Worm (Caenorhabditis elegans) whole organism, L4 larva: ENCODE data around the gene srh-17.

ENCODE experiments used
- F10B5.3 ChIP-seq: sonication (generic microtip); optimal IDR thresholded peaks from 2 replicates; lab custom pipeline; 2016; ENCODE audit warnings: mild to moderate bottlenecking, missing genetic modification characterization, missing compliant biosample characterization
- F26F4.8 ChIP-seq: fragments of 200-800 bp; sonication (Bioruptor generic); conservative IDR thresholded peaks from 2 replicates; pipeline ENCODE4 v1.3.6; 2022; ENCODE audit warnings: missing genetic modification characterization, missing compliant biosample characterization
- Y5F2A.4 ChIP-seq: fragments of 200-800 bp; sonication (Bioruptor generic); optimal IDR thresholded peaks from 2 replicates; lab custom pipeline; 2018; ENCODE audit warnings: mild to moderate bottlenecking, missing genetic modification characterization, missing compliant biosample characterization
- Y75B8A.6 ChIP-seq: fragments of 200-800 bp; sonication (Bioruptor generic); IDR thresholded peaks from 2 replicates; pipeline ENCODE4 v1.3.6; 2022; ENCODE audit warnings: missing genetic modification reagents, missing genetic modification characterization, missing compliant biosample characterization
- ZK546.5 ChIP-seq, 2 experiments: sonication (generic microtip); optimal IDR thresholded peaks; 2 replicates each; lab custom pipeline; 2017; ENCODE audit warnings: missing biosample characterization in 2 of 2, missing genetic modification characterization in 2 of 2
- aha-1 ChIP-seq: fragments of 150-350 bp; peaks from one replicate; lab custom pipeline; 2014; ENCODE audit warnings: missing biosample characterization, missing genetic modification characterization
- ceh-20 ChIP-seq: fragments of 200-800 bp; sonication (Bioruptor generic); IDR thresholded peaks from 2 replicates; pipeline ENCODE4 v1.3.6; 2022; ENCODE audit warnings: missing genetic modification reagents, missing genetic modification characterization, missing compliant biosample characterization
- ceh-32 ChIP-seq: sonication (generic microtip); optimal IDR thresholded peaks from 2 replicates; lab custom pipeline; 2016; ENCODE audit warnings: mild to moderate bottlenecking, missing genetic modification characterization, missing compliant biosample characterization; ENCODE audit not compliant: poor library complexity
- ceh-44 ChIP-seq: fragments of 200-800 bp; sonication (Bioruptor generic); IDR thresholded peaks from 2 replicates; pipeline ENCODE4 v1.3.6; 2022; ENCODE audit warnings: missing genetic modification reagents, missing genetic modification characterization, missing compliant biosample characterization
- ces-1 ChIP-seq: fragments of 150-350 bp; sonication (generic microtip); optimal IDR thresholded peaks from 4 replicates; lab custom pipeline; 2014; ENCODE audit warnings: missing biosample characterization, missing genetic modification reagents, missing genetic modification characterization
- cey-2 ChIP-seq: sonication (generic microtip); optimal IDR thresholded peaks from 3 replicates; lab custom pipeline; 2017; ENCODE audit warnings: missing genetic modification characterization, mild to moderate bottlenecking, missing compliant biosample characterization, antibody characterized with exemption, borderline replicate concordance; ENCODE audit not compliant: insufficient read depth
- daf-8 ChIP-seq: fragments of 200-800 bp; sonication (Bioruptor generic); IDR thresholded peaks from 2 replicates; pipeline ENCODE4 v1.3.6; 2022; ENCODE audit warnings: missing genetic modification characterization, missing compliant biosample characterization
- dpl-1 ChIP-seq: fragments of 150-350 bp; optimal IDR thresholded peaks from 2 replicates; lab custom pipeline; 2014; ENCODE audit warnings: missing biosample characterization, missing genetic modification reagents, missing genetic modification characterization
- egl-27 ChIP-seq: sonication (generic microtip); optimal IDR thresholded peaks from 3 replicates; lab custom pipeline; 2017; ENCODE audit warnings: missing biosample characterization, missing genetic modification reagents, missing genetic modification characterization
- fkh-10 ChIP-seq: fragments of 150-350 bp; optimal IDR thresholded peaks from 2 replicates; lab custom pipeline; 2014; ENCODE audit warnings: missing biosample characterization, missing genetic modification reagents, missing genetic modification characterization
- gei-8 ChIP-seq: fragments of 200-800 bp; sonication (Bioruptor generic); optimal IDR thresholded peaks from 2 replicates; lab custom pipeline; 2018; ENCODE audit warnings: mild to moderate bottlenecking, missing genetic modification characterization, missing compliant biosample characterization
- jun-1 ChIP-seq: fragments of 150-350 bp; optimal IDR thresholded peaks from 2 replicates; lab custom pipeline; 2014; ENCODE audit warnings: missing biosample characterization, missing genetic modification reagents, missing genetic modification characterization
- lin-1 ChIP-seq: fragments of 200-800 bp; sonication (Bioruptor generic); IDR thresholded peaks from 2 replicates; pipeline ENCODE4 v1.3.6; 2022; ENCODE audit warnings: missing genetic modification reagents, missing genetic modification characterization, missing compliant biosample characterization
- lir-3 ChIP-seq: sonication (generic microtip); optimal IDR thresholded peaks from 2 replicates; lab custom pipeline; 2016; ENCODE audit warnings: mild to moderate bottlenecking, missing genetic modification characterization, missing compliant biosample characterization
- lsy-2 ChIP-seq, 2 experiments: fragments of 150-350 bp in 1 of 2; sonication (generic microtip) in 1 of 2; optimal IDR thresholded peaks; 2 replicates each; lab custom pipeline; 2014 to 2017; ENCODE audit warnings: missing biosample characterization in 2 of 2, missing genetic modification characterization in 2 of 2
- mdl-1 ChIP-seq, 2 experiments: fragments of 150-350 bp in 1 of 2; sonication (generic microtip) in 1 of 2; optimal IDR thresholded peaks; 2 replicates each; lab custom pipeline; 2014 to 2017; ENCODE audit warnings: missing biosample characterization in 2 of 2, missing genetic modification characterization in 2 of 2
- nhr-102 ChIP-seq: sonication (generic microtip); optimal IDR thresholded peaks from 2 replicates; lab custom pipeline; 2016; ENCODE audit warnings: mild to moderate bottlenecking, missing genetic modification characterization, moderate library complexity, missing compliant biosample characterization
- nhr-11 ChIP-seq: fragments of 150-350 bp; optimal IDR thresholded peaks from 2 replicates; lab custom pipeline; 2014; ENCODE audit warnings: missing biosample characterization, missing genetic modification characterization
- nhr-25 ChIP-seq: sonication (generic microtip); optimal IDR thresholded peaks from 2 replicates; lab custom pipeline; 2017; ENCODE audit warnings: missing genetic modification characterization, mild to moderate bottlenecking, missing compliant biosample characterization, antibody characterized with exemption, moderate library complexity, borderline replicate concordance; ENCODE audit not compliant: insufficient read depth
- nhr-28 ChIP-seq: fragments of 150-350 bp; optimal IDR thresholded peaks from 2 replicates; lab custom pipeline; 2014; ENCODE audit warnings: missing biosample characterization, missing genetic modification characterization
- nhr-41 ChIP-seq: fragments of 200-800 bp; sonication (Bioruptor generic); IDR thresholded peaks from 2 replicates; pipeline ENCODE4 v1.3.6; 2022; ENCODE audit warnings: missing genetic modification reagents, missing genetic modification characterization, missing compliant biosample characterization
- nhr-48 ChIP-seq: sonication (generic microtip); optimal IDR thresholded peaks from 2 replicates; lab custom pipeline; 2016; ENCODE audit warnings: mild to moderate bottlenecking, missing genetic modification characterization, missing compliant biosample characterization
- nhr-77 ChIP-seq: fragments of 150-350 bp; optimal IDR thresholded peaks from 2 replicates; lab custom pipeline; 2014; ENCODE audit warnings: missing biosample characterization, missing genetic modification characterization
- php-3 ChIP-seq: fragments of 200-800 bp; sonication (Bioruptor generic); IDR thresholded peaks from 2 replicates; pipeline ENCODE4 v1.3.6; 2022; ENCODE audit warnings: missing genetic modification reagents, missing genetic modification characterization, missing compliant biosample characterization
- sdz-12 ChIP-seq: fragments of 200-800 bp; sonication (Bioruptor generic); optimal IDR thresholded peaks from 2 replicates; lab custom pipeline; 2018; ENCODE audit warnings: mild to moderate bottlenecking, missing genetic modification characterization, missing compliant biosample characterization
- set-16 ChIP-seq: fragments of 200-800 bp; sonication (Bioruptor generic); IDR thresholded peaks from 2 replicates; pipeline ENCODE4 v1.3.6; 2022; ENCODE audit warnings: missing genetic modification reagents, missing genetic modification characterization, missing compliant biosample characterization
- skn-1 ChIP-seq: fragments of 150-350 bp; optimal IDR thresholded peaks from 2 replicates; lab custom pipeline; 2014; ENCODE audit warnings: missing biosample characterization, missing genetic modification characterization
- tag-97 ChIP-seq: fragments of 200-800 bp; sonication (Bioruptor generic); IDR thresholded peaks from 2 replicates; pipeline ENCODE4 v1.3.6; 2022; ENCODE audit warnings: missing genetic modification characterization, missing compliant biosample characterization
- unc-62 ChIP-seq, 3 experiments: fragments of 150-350 bp in 1 of 3; sonication (generic microtip); optimal IDR thresholded peaks in 2 of 3; peaks in 1 of 3; 1 replicate in 1 of 3; 2 replicates in 2 of 3; lab custom pipeline; 2014 to 2017; ENCODE audit warnings: missing biosample characterization in 3 of 3, missing genetic modification characterization in 3 of 3, missing genetic modification reagents in 3 of 3, missing genotype in 1 of 3
- zfp-2 ChIP-seq: sonication (generic microtip); optimal IDR thresholded peaks from 2 replicates; lab custom pipeline; 2016; ENCODE audit warnings: mild to moderate bottlenecking, missing genetic modification characterization, missing compliant biosample characterization
- zip-2 ChIP-seq: fragments of 150-350 bp; optimal IDR thresholded peaks from 2 replicates; lab custom pipeline; 2014; ENCODE audit warnings: missing biosample characterization, missing genetic modification characterization

srh-17 gene

DNA sequence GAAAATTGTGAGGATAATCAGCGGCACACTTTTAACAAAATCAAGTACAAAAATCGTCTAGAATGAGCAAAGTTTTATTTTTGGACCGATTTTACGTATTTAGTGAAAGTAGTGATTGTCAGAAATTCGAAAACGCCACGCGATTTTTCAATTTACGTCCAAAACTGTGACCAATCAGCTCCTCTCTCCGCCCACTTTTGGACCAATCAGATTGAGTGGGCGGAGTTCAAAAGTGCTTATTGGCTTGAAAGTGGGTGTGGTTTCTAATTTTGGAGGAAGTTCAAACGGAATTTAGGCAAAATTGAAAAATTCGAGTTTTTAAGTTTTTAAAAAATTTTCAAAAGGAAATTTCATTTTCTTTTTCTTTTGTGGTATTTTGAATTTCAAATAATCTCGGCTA lies 46.7 kb upstream of the srh-17 start:
- TF ChIP-seq ceh-44 (GFP tag; lab: Robert Waterston, UW) = no peak
- TF ChIP-seq Y75B8A.6 (GFP tag; lab: Robert Waterston, UW) = no peak

DNA sequence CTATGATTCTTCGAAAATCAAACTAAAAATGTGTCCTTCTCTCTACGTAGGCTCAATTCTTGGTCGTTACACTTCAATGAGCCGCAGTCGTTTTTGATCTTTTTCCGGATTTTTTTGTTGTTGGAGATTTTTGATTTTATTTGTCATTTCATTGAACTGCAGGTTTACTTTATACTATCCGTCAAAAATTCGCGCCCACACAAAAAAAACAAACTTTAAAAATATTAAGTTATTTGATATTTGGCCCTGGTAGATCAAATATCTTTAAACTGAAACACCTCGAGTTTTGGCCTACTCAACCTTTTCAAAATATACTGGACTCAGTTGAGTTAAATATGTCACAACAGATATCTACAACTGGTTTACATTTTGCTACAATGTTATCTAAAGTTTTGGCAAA lies 45.4 kb upstream of the srh-17 start:
- TF ChIP-seq nhr-102 (tag; lab: Kevin White, UChicago) = no peak
- no peak for TF ChIP-seq zip-2 (tag; lab: Kevin White, UChicago)
- TF ChIP-seq nhr-48 (tag; lab: Kevin White, UChicago) = no peak

DNA sequence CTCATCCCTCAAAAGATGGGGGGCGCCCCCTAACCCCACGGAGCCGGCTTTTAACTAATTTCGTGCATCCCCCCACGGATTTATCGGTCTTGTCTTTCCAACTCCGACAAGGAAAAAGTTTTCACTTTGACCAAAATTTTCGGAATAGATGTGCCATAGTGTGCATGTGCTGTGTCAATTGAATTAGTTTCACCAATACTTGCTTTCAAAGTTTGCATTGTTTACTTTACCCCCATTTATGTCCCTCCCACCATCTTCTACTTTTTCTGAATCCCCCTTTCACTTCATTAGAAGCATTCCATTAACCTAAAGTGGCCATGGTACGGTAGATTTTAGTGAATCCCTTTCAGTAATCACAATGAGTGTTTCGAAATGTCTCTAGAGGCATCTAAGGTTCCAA lies 43.4 kb upstream of the srh-17 start:
- TF ChIP-seq daf-8 (GFP tag; lab: Robert Waterston, UW) = no peak
- no peak for TF ChIP-seq nhr-11 (tag; lab: Kevin White, UChicago)
- no peak for TF ChIP-seq mdl-1 (tag; optimal IDR thresholded peaks at IDR 0.05; lab: Kevin White, UChicago)
- TF ChIP-seq php-3 = no peak
- TF ChIP-seq aha-1 (tag; lab: Kevin White, UChicago) = peak; percentile 25

DNA sequence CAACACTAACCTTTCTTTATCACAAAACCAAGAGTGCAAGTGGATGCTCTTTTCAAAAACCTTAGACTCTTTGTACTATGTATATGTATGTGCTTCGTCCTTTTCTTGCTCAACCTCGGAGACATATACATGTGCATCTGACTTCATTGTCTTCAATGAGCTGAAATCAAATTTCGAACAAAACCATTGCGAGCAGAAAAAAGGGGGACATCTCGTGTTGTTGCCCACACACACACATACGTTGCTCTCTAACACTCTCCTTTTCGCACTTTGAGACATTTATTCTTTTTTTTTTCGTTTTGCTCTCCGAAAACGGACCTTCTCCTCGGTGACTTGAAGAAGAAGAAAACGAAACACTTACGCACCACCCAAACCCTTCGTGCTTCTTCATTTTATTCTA lies 40.8 kb upstream of the srh-17 start:
- TF ChIP-seq ZK546.5 (tag; optimal IDR thresholded peaks at IDR 0.05; lab: Kevin White, UChicago) = no peak
- TF ChIP-seq lsy-2 (tag; optimal IDR thresholded peaks at IDR 0.05; lab: Kevin White, UChicago) = no peak
- TF ChIP-seq skn-1 (tag; lab: Kevin White, UChicago) = no peak
- no peak for TF ChIP-seq lin-1
- TF ChIP-seq lir-3 = no peak
- TF ChIP-seq nhr-25 (tag; lab: Kevin White, UChicago) = no peak
- no peak for TF ChIP-seq F26F4.8
- TF ChIP-seq nhr-41 (GFP tag; lab: Robert Waterston, UW) = no peak
- peak in 1 of 2 experiments; percentile 22 for TF ChIP-seq unc-62 (GFP tag; optimal IDR thresholded peaks at IDR 0.05 in 1 of 2; lab: Kevin White, UChicago)
- TF ChIP-seq unc-62 (tag; optimal IDR thresholded peaks at IDR 0.05; lab: Kevin White, UChicago) = no peak
- no peak for TF ChIP-seq jun-1 (tag; lab: Kevin White, UChicago)
- no peak for TF ChIP-seq egl-27 (tag; lab: Kevin White, UChicago)
- no peak for TF ChIP-seq Y5F2A.4 (GFP tag; lab: Kevin White, UChicago)
- peak; percentile 82 for TF ChIP-seq fkh-10 (GFP tag; lab: Kevin White, UChicago)
- no peak for TF ChIP-seq nhr-28
- no peak for TF ChIP-seq nhr-48 (tag; lab: Kevin White, UChicago)
- peak; percentile 3 for TF ChIP-seq aha-1 (tag; lab: Kevin White, UChicago)
- no peak for TF ChIP-seq sdz-12 (GFP tag; lab: Kevin White, UChicago)
- TF ChIP-seq ces-1 (GFP tag; lab: Kevin White, UChicago) = peak; percentile 54
- no peak for TF ChIP-seq nhr-11 (tag; lab: Kevin White, UChicago)

DNA sequence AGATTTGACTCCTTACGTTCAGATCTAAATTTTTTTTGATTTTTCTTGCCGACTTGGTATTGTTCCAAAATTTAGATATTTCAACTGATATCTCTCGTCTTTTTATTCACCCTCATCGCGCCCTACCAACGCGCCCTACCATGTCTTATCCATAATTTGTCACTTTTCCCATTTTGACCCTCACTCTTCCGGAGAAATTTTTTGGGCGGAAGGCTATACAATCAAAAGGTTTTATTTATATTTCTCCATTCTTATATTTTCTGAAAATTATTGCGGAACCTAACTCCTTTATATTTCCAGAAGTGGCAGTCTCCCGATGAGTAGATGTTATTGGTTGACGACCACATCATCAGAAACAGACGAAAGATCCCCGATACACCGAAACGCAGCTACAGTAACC lies 40.3 kb upstream of the srh-17 start, which contains the start of gene hot-1:
Gene hot-1, plus strand, starts transcription at position 301 of the 400 bp plus-strand sequence.
- TF ChIP-seq tag-97 (GFP tag; lab: Robert Waterston, UW) = no peak
- TF ChIP-seq set-16 (GFP tag; lab: Robert Waterston, UW) = no peak
- no peak for TF ChIP-seq nhr-102 (tag; lab: Kevin White, UChicago)
- TF ChIP-seq F10B5.3 = no peak
- no peak for TF ChIP-seq zfp-2 (tag; lab: Kevin White, UChicago)
- no peak for TF ChIP-seq Y75B8A.6 (GFP tag; lab: Robert Waterston, UW)
- TF ChIP-seq cey-2 = no peak
- TF ChIP-seq ZK546.5 (tag; optimal IDR thresholded peaks at IDR 0.05; lab: Kevin White, UChicago) = no peak
- no peak for TF ChIP-seq ceh-20 (GFP tag; lab: Robert Waterston, UW)
- no peak for TF ChIP-seq nhr-41 (GFP tag; lab: Robert Waterston, UW)
- no peak for TF ChIP-seq nhr-11 (tag; lab: Kevin White, UChicago)
- no peak for TF ChIP-seq dpl-1 (GFP tag; lab: Kevin White, UChicago)
- no peak for TF ChIP-seq nhr-77
- no peak for TF ChIP-seq gei-8 (GFP tag; lab: Kevin White, UChicago)
- no peak for TF ChIP-seq ceh-32
